Worm (Caenorhabditis elegans): Measurements from ENCODE around the gene F25B5.5.
A peak's percentile ranks its signal among the peaks of the same experiment; 100 is the strongest.

The F25B5.5 gene

ce11 chrIII:5953913-5954290, 8.0 kb upstream of the F25B5.5 start:
- no peak for TF ChIP-seq elt-2 (tag; optimal IDR thresholded peaks at IDR 0.05)

- TF ChIP-seq fkh-10 (GFP tag; optimal IDR thresholded peaks at IDR 0.05) (no peak), nhr-237 (tag; optimal IDR thresholded peaks at IDR 0.05) (no peak), lin-15B (tag; optimal IDR thresholded peaks at IDR 0.05) (no peak), zag-1 (tag; optimal IDR thresholded peaks at IDR 0.05) (no peak), nhr-43 (tag; optimal IDR thresholded peaks at IDR 0.05; ENCODE audit: poor library complexity, severe bottlenecking) (peak; percentile 55), unc-39 (tag; optimal IDR thresholded peaks at IDR 0.05) (no peak), mml-1 (tag; optimal IDR thresholded peaks at IDR 0.05) (no peak), ceh-28 (tag; optimal IDR thresholded peaks at IDR 0.05) (no peak), aly-2 (tag; optimal IDR thresholded peaks at IDR 0.05) (peak; percentile 73), snpc-4 (tag; optimal IDR thresholded peaks at IDR 0.05) (no peak), daf-12 (tag; optimal IDR thresholded peaks at IDR 0.05) (no peak), pqm-1 (tag; optimal IDR thresholded peaks at IDR 0.05) (peak; percentile 15), egl-5 (tag; optimal IDR thresholded peaks at IDR 0.05) (no peak), lsy-12 (tag; optimal IDR thresholded peaks at IDR 0.05) (no peak), hmg-11 (tag; optimal IDR thresholded peaks at IDR 0.05) (no peak), nhr-77 (tag; optimal IDR thresholded peaks at IDR 0.05) (peak; percentile 40), tbx-2 (tag; optimal IDR thresholded peaks at IDR 0.05) (no peak), ceh-82 (tag; optimal IDR thresholded peaks at IDR 0.05) (no peak), R02D3.7 (tag; optimal IDR thresholded peaks at IDR 0.05) (no peak), ztf-4 (tag; optimal IDR thresholded peaks at IDR 0.05) (peak; percentile 6), jun-1 (tag; optimal IDR thresholded peaks at IDR 0.05) (no peak), elt-1 (tag; optimal IDR thresholded peaks at IDR 0.05) (no peak), nhr-23 (tag; optimal IDR thresholded peaks at IDR 0.05) (peak; percentile 42), ztf-11 (tag; optimal IDR thresholded peaks at IDR 0.05) (no peak), elt-2 (tag; optimal IDR thresholded peaks at IDR 0.05) (no peak), pha-4 (tag; optimal IDR thresholded peaks at IDR 0.05) (peak; percentile 12), fos-1 (tag; optimal IDR thresholded peaks at IDR 0.05) (no peak), ama-1 (optimal IDR thresholded peaks at IDR 0.05) (peak; percentile 35), nhr-28 (tag; optimal IDR thresholded peaks at IDR 0.05) (no peak), eor-1 (tag; optimal IDR thresholded peaks at IDR 0.05) (no peak), mdl-1 (tag; optimal IDR thresholded peaks at IDR 0.05) (no peak), elt-3 (tag; optimal IDR thresholded peaks at IDR 0.05) (no peak), unc-62 (GFP tag; optimal IDR thresholded peaks at IDR 0.05) (no peak), nhr-25 (tag; optimal IDR thresholded peaks at IDR 0.05) (peak; percentile 67), nhr-11 (tag; optimal IDR thresholded peaks at IDR 0.05) (no peak), nhr-67 (tag; optimal IDR thresholded peaks at IDR 0.05) (no peak)
Observed at ce11 chrIII:5953041-5953912, 7.4 kb upstream of the F25B5.5 start.

ce11 chrIII:5951589-5952378, 5.9 kb upstream of the F25B5.5 start:
- TF ChIP-seq ama-1 (optimal IDR thresholded peaks at IDR 0.05) (peak; percentile 58), R02D3.7 (tag; optimal IDR thresholded peaks at IDR 0.05) (no peak), nhr-23 (tag; optimal IDR thresholded peaks at IDR 0.05) (peak; percentile 27), elt-2 (tag; optimal IDR thresholded peaks at IDR 0.05) (no peak), mdl-1 (tag; optimal IDR thresholded peaks at IDR 0.05) (peak; percentile 22), mml-1 (tag; optimal IDR thresholded peaks at IDR 0.05) (no peak), aly-2 (tag; optimal IDR thresholded peaks at IDR 0.05) (no peak), nhr-25 (tag; optimal IDR thresholded peaks at IDR 0.05) (peak; percentile 87), fos-1 (tag; optimal IDR thresholded peaks at IDR 0.05) (no peak), nhr-76 (tag; optimal IDR thresholded peaks at IDR 0.05) (no peak), nfya-1 (tag; optimal IDR thresholded peaks at IDR 0.05; ENCODE audit: insufficient read depth) (peak; percentile 13), unc-39 (tag; optimal IDR thresholded peaks at IDR 0.05) (no peak), nhr-28 (tag; optimal IDR thresholded peaks at IDR 0.05) (no peak)
